Worm (Caenorhabditis elegans) whole organism, L1 larva: Measurements from ENCODE around the gene twk-46.

Experiments used
- C16A3.4 ChIP-seq: fragments of 150-350 bp; optimal IDR thresholded peaks from 2 replicates; lab custom pipeline; 2014; ENCODE audit warnings: missing biosample characterization, missing genetic modification characterization
- C34B4.2 ChIP-seq: sonication (generic microtip); optimal IDR thresholded peaks from 2 replicates; lab custom pipeline; 2017; ENCODE audit warnings: mild to moderate bottlenecking, missing genetic modification characterization, missing compliant biosample characterization
- Y116A8C.19 ChIP-seq: sonication (generic microtip); optimal IDR thresholded peaks from 2 replicates; lab custom pipeline; 2016; ENCODE audit warnings: missing compliant biosample characterization, missing genetic modification characterization, borderline replicate concordance
- aly-2 ChIP-seq: fragments of 150-350 bp; optimal IDR thresholded peaks from 2 replicates; lab custom pipeline; 2014; ENCODE audit warnings: missing biosample characterization, missing genetic modification characterization
- ama-1 ChIP-seq: fragments of 150-350 bp; optimal IDR thresholded peaks from 2 replicates; lab custom pipeline; 2014
- blmp-1 ChIP-seq: fragments of 150-350 bp; optimal IDR thresholded peaks from 2 replicates; lab custom pipeline; 2014; ENCODE audit warnings: missing biosample characterization, missing genetic modification characterization
- ceh-63 ChIP-seq: fragments of 200-800 bp; sonication (Bioruptor generic); optimal IDR thresholded peaks from 2 replicates; lab custom pipeline; 2018; ENCODE audit warnings: mild to moderate bottlenecking, missing genetic modification characterization, missing compliant biosample characterization
- ceh-8 ChIP-seq: fragments of 200-800 bp; sonication (Bioruptor generic); optimal IDR thresholded peaks from 2 replicates; lab custom pipeline; 2018; ENCODE audit warnings: mild to moderate bottlenecking, missing genetic modification characterization, moderate library complexity, missing compliant biosample characterization
- dpl-1 ChIP-seq, 3 experiments: fragments of 150-350 bp in 2 of 3; sonication (generic microtip) in 1 of 3; optimal IDR thresholded peaks; 2 replicates each; lab custom pipeline; 2014 to 2017; ENCODE audit warnings: missing biosample characterization in 3 of 3, missing genetic modification characterization in 3 of 3, missing genetic modification reagents in 3 of 3
- elt-2 ChIP-seq: sonication (generic microtip); optimal IDR thresholded peaks from 2 replicates; lab custom pipeline; 2016; ENCODE audit warnings: missing genetic modification characterization, mild to moderate bottlenecking, inconsistent platforms, missing compliant biosample characterization, missing genetic modification reagents
- fkh-10 ChIP-seq: sonication (generic microtip); optimal IDR thresholded peaks from 2 replicates; lab custom pipeline; 2017; ENCODE audit warnings: missing biosample characterization, missing genetic modification reagents, missing genetic modification characterization
- fos-1 ChIP-seq: fragments of 150-350 bp; optimal IDR thresholded peaks from 2 replicates; lab custom pipeline; 2014; ENCODE audit warnings: missing biosample characterization, missing genetic modification characterization
- irx-1 ChIP-seq: sonication (generic microtip); optimal IDR thresholded peaks from 2 replicates; lab custom pipeline; 2016; ENCODE audit warnings: missing genetic modification characterization, missing compliant biosample characterization
- isw-1 ChIP-seq: fragments of 200-800 bp; sonication (Bioruptor generic); IDR thresholded peaks from 2 replicates; pipeline ENCODE4 v1.3.6; 2022; ENCODE audit warnings: missing genetic modification characterization, missing compliant biosample characterization
- lin-13 ChIP-seq: fragments of 150-350 bp; optimal IDR thresholded peaks from 2 replicates; lab custom pipeline; 2014; ENCODE audit warnings: missing biosample characterization, missing genetic modification reagents, missing genetic modification characterization
- lin-14 ChIP-seq: fragments of 200-800 bp; sonication (Bioruptor generic); optimal IDR thresholded peaks from 2 replicates; lab custom pipeline; 2018; ENCODE audit warnings: mild to moderate bottlenecking, missing genetic modification characterization, moderate library complexity, missing compliant biosample characterization
- lin-15B ChIP-seq: fragments of 150-350 bp; sonication (generic microtip); optimal IDR thresholded peaks from 3 replicates; lab custom pipeline; 2014; ENCODE audit warnings: missing biosample characterization, missing genetic modification characterization
- lin-39 ChIP-seq: fragments of 150-350 bp; optimal IDR thresholded peaks from 2 replicates; lab custom pipeline; 2014; ENCODE audit warnings: missing biosample characterization, missing genetic modification reagents, missing genetic modification characterization
- lir-3 ChIP-seq: sonication (generic microtip); optimal IDR thresholded peaks from 2 replicates; lab custom pipeline; 2016; ENCODE audit warnings: mild to moderate bottlenecking, missing genetic modification characterization, moderate library complexity, missing compliant biosample characterization; ENCODE audit not compliant: poor library complexity
- lsy-2 ChIP-seq, 2 experiments: fragments of 150-350 bp; optimal IDR thresholded peaks; 2 replicates each; lab custom pipeline; 2014; ENCODE audit warnings: missing biosample characterization in 2 of 2, missing genetic modification characterization in 2 of 2
- mab-9 ChIP-seq: fragments of 200-800 bp; sonication (Bioruptor generic); IDR thresholded peaks from 2 replicates; pipeline ENCODE4 v1.3.6; 2022; ENCODE audit warnings: missing genetic modification reagents, missing genetic modification characterization, missing compliant biosample characterization
- mep-1 ChIP-seq: fragments of 150-350 bp; optimal IDR thresholded peaks from 2 replicates; lab custom pipeline; 2014; ENCODE audit warnings: missing biosample characterization, missing genetic modification characterization
- nhr-11 ChIP-seq: fragments of 150-350 bp; optimal IDR thresholded peaks from 2 replicates; lab custom pipeline; 2014; ENCODE audit warnings: missing biosample characterization, missing genetic modification characterization
- nhr-20 ChIP-seq: sonication (generic microtip); optimal IDR thresholded peaks from 2 replicates; lab custom pipeline; 2016; ENCODE audit warnings: mild to moderate bottlenecking, missing genetic modification characterization, missing compliant biosample characterization
- nhr-237 ChIP-seq: fragments of 150-350 bp; optimal IDR thresholded peaks from 2 replicates; lab custom pipeline; 2014; ENCODE audit warnings: missing biosample characterization, missing genetic modification characterization
- nhr-47 ChIP-seq: sonication (generic microtip); optimal IDR thresholded peaks from 2 replicates; lab custom pipeline; 2016; ENCODE audit warnings: mild to moderate bottlenecking, missing genetic modification characterization, moderate library complexity, missing compliant biosample characterization
- nhr-85 ChIP-seq: sonication (generic microtip); peaks from one replicate; lab custom pipeline; 2016; ENCODE audit warnings: missing genetic modification characterization, inconsistent platforms, missing compliant biosample characterization
- nhr-90 ChIP-seq: sonication (generic microtip); optimal IDR thresholded peaks from 2 replicates; lab custom pipeline; 2016; ENCODE audit warnings: mild to moderate bottlenecking, missing genetic modification characterization, missing compliant biosample characterization; ENCODE audit not compliant: poor library complexity
- pax-3 ChIP-seq: fragments of 200-800 bp; sonication (Bioruptor generic); optimal IDR thresholded peaks from 2 replicates; lab custom pipeline; 2018; ENCODE audit warnings: mild to moderate bottlenecking, missing genetic modification characterization, moderate library complexity, missing compliant biosample characterization
- snpc-4 ChIP-seq: fragments of 150-350 bp; optimal IDR thresholded peaks from 2 replicates; lab custom pipeline; 2014; ENCODE audit warnings: missing biosample characterization, missing genetic modification characterization
- snu-23 ChIP-seq: sonication (generic microtip); optimal IDR thresholded peaks from 2 replicates; lab custom pipeline; 2016; ENCODE audit warnings: missing genetic modification characterization, missing compliant biosample characterization
- sox-4 ChIP-seq: sonication (generic microtip); optimal IDR thresholded peaks from 2 replicates; lab custom pipeline; 2016; ENCODE audit warnings: missing genetic modification characterization, missing compliant biosample characterization
- sup-37 ChIP-seq: fragments of 200-800 bp; sonication (Bioruptor generic); optimal IDR thresholded peaks from 2 replicates; lab custom pipeline; 2018; ENCODE audit warnings: mild to moderate bottlenecking, missing genetic modification characterization, missing compliant biosample characterization
- swsn-7 ChIP-seq: sonication (generic microtip); optimal IDR thresholded peaks from 2 replicates; lab custom pipeline; 2016; ENCODE audit warnings: missing genetic modification characterization, missing compliant biosample characterization
- tbx-2 ChIP-seq: sonication (generic microtip); optimal IDR thresholded peaks from 2 replicates; lab custom pipeline; 2016; ENCODE audit warnings: missing genetic modification characterization, missing compliant biosample characterization
- tlp-1 ChIP-seq: fragments of 150-350 bp; optimal IDR thresholded peaks from 2 replicates; lab custom pipeline; 2014; ENCODE audit warnings: missing biosample characterization, missing genetic modification characterization
- unc-130 ChIP-seq: fragments of 150-350 bp; optimal IDR thresholded peaks from 2 replicates; lab custom pipeline; 2017; ENCODE audit warnings: missing biosample characterization, missing genetic modification characterization, inconsistent platforms
- unc-62 ChIP-seq: fragments of 150-350 bp; optimal IDR thresholded peaks from 2 replicates; lab custom pipeline; 2014; ENCODE audit warnings: missing biosample characterization, missing genetic modification reagents, missing genetic modification characterization
- unc-98 ChIP-seq: fragments of 200-800 bp; sonication (Bioruptor generic); IDR thresholded peaks from 2 replicates; pipeline ENCODE4 v1.3.6; 2022; ENCODE audit warnings: missing genetic modification characterization, missing compliant biosample characterization
- vab-15 ChIP-seq: sonication (generic microtip); optimal IDR thresholded peaks from 2 replicates; lab custom pipeline; 2017; ENCODE audit warnings: missing genotype, mild to moderate bottlenecking, missing genetic modification characterization, missing compliant biosample characterization
- xbp-1 ChIP-seq: sonication (generic microtip); optimal IDR thresholded peaks from 2 replicates; lab custom pipeline; 2016; ENCODE audit warnings: missing genetic modification characterization, missing compliant biosample characterization
- zag-1 ChIP-seq: fragments of 150-350 bp; optimal IDR thresholded peaks from 2 replicates; lab custom pipeline; 2014; ENCODE audit warnings: missing biosample characterization, missing genetic modification characterization
- ztf-11 ChIP-seq, 2 experiments: sonication (generic microtip); optimal IDR thresholded peaks; 2 replicates each; lab custom pipeline; 2016 to 2017; ENCODE audit warnings: missing genetic modification characterization in 2 of 2, missing biosample characterization in 1 of 2, missing compliant biosample characterization in 1 of 2
- ztf-4 ChIP-seq: fragments of 150-350 bp; optimal IDR thresholded peaks from 2 replicates; lab custom pipeline; 2014; ENCODE audit warnings: missing biosample characterization, missing genetic modification characterization

twk-46 gene

ce11 chrV:19063326-19063725, 3.4 kb downstream of the twk-46 start:
- TF ChIP-seq tlp-1, result no peak
- no peak for TF ChIP-seq sup-37 (GFP tag; lab: Kevin White, UChicago)
- TF ChIP-seq elt-2, result no peak
- no peak for TF ChIP-seq nhr-11
- no peak for TF ChIP-seq unc-130 (tag; lab: Kevin White, UChicago)
- no peak for TF ChIP-seq ztf-11 (tag; optimal IDR thresholded peaks at IDR 0.05; lab: Kevin White, UChicago)
- TF ChIP-seq aly-2, result no peak
- TF ChIP-seq ceh-63 (GFP tag; lab: Kevin White, UChicago), result no peak
- no peak for TF ChIP-seq nhr-85 (tag; lab: Kevin White, UChicago)
- no peak for TF ChIP-seq lin-39
- no peak for TF ChIP-seq nhr-20
- TF ChIP-seq lin-15B, result no peak
- TF ChIP-seq sox-4 (tag; lab: Kevin White, UChicago), result no peak
- TF ChIP-seq unc-98 (GFP tag; lab: Robert Waterston, UW), result no peak
- TF ChIP-seq Y116A8C.19, result no peak
- no peak for TF ChIP-seq C34B4.2
- no peak for TF ChIP-seq lin-13 (GFP tag; lab: Kevin White, UChicago)
- no peak for TF ChIP-seq C16A3.4 (tag; lab: Kevin White, UChicago)
- TF ChIP-seq, all 84 proteins: peak for 0

DNA sequence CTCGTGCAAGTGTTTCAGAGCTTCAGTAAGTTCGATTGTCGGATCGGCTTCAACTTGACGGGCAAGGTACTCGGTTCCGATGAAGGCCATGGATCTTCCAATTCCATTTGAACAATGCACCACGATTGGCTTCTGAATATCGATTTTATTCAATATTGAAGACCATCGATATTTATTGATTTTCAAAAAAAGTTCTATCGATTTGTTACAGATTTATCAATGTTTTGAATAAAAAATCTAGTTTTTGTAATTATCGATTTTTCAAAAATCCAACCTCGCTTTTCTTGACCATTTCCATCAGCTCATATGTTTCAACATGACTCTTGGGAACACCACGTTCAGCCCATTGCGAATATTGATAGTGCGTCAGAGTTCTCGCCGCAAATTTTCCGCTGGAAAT, 8.9 kb downstream of the twk-46 start:
- TF ChIP-seq lin-14 (GFP tag; lab: Kevin White, UChicago), result no peak
- no peak for TF ChIP-seq snpc-4 (tag; lab: Kevin White, UChicago)
- no peak for TF ChIP-seq nhr-11

DNA sequence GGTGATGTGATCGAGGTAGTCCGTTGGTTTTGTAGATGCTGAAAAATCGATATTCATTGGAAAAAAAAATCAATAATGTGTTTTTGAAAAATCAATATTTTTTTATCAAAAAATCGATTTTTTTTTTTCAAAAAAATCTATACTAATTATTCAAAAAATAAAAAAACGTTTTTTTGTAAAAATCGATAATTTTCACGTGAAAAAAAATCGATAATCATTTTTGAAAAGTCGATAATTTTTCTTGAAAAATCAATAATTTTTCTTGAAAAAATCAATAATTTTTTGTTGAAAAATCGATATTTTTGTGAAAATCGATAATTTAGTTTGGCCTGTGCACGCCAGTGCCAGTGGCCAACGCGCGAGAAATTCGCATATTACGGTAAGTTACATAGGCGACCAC, 13.2 kb downstream of the twk-46 start:
- TF ChIP-seq fkh-10 (GFP tag; lab: Kevin White, UChicago) (no peak), zag-1 (tag; lab: Kevin White, UChicago) (no peak), ama-1 (lab: Kevin White, UChicago) (no peak), tbx-2 (tag; lab: Kevin White, UChicago) (no peak), lsy-2 (tag; optimal IDR thresholded peaks at IDR 0.05; lab: Kevin White, UChicago) (no peak), elt-2 (no peak), tlp-1 (no peak), swsn-7 (tag; lab: Kevin White, UChicago) (no peak), fos-1 (no peak), xbp-1 (tag; lab: Kevin White, UChicago) (no peak)

DNA sequence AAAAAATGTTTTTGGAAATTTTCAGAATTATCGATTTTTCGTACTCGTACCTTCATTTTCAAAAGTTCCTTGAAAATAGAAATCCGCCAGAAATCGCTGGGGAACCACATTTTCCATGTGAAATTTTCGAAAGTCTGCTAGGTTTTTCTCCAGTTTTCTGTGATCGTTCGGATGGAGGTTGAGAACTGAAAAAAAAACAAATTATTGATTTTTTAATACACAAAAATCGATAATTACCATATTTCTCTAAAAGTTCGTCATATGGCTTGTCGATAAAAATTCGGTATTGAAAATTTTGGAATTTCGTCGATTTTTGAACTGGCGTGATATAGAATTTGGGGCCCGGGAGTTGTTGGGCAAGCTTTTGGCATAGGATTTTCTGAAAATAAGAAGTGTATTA, 16.9 kb downstream of the twk-46 start:
- TF ChIP-seq mab-9 (GFP tag; lab: Robert Waterston, UW), result no peak
- no peak for TF ChIP-seq sox-4 (tag; lab: Kevin White, UChicago)
- TF ChIP-seq dpl-1 (GFP tag; optimal IDR thresholded peaks at IDR 0.05; lab: Kevin White, UChicago), result no peak
- no peak for TF ChIP-seq irx-1 (tag; lab: Kevin White, UChicago)
- no peak for TF ChIP-seq nhr-90 (tag; lab: Kevin White, UChicago)

- no peak for TF ChIP-seq mep-1
- TF ChIP-seq isw-1 (GFP tag; lab: Robert Waterston, UW), result no peak
- peak; percentile 45 for TF ChIP-seq blmp-1 (tag; lab: Kevin White, UChicago)
- TF ChIP-seq Y116A8C.19, result no peak
- no peak for TF ChIP-seq ztf-4
- TF ChIP-seq, all 84 proteins: peak for 1
Measured at ce11 chrV:19082541-19082940, 22.6 kb downstream of the twk-46 start, which contains the start of gene nhr-95. TSS of gene nhr-95 (minus strand) at chrV:19082641.

ce11 chrV:19083789-19084188, 23.8 kb downstream of the twk-46 start:
- TF ChIP-seq vab-15 (tag; lab: Kevin White, UChicago) (no peak), irx-1 (tag; lab: Kevin White, UChicago) (no peak), unc-62 (GFP tag; lab: Kevin White, UChicago) (no peak), swsn-7 (tag; lab: Kevin White, UChicago) (no peak), nhr-237 (tag; lab: Kevin White, UChicago) (no peak), lsy-2 (tag; optimal IDR thresholded peaks at IDR 0.05; lab: Kevin White, UChicago) (no peak), lir-3 (tag; lab: Kevin White, UChicago) (no peak), snu-23 (GFP tag; lab: Kevin White, UChicago) (no peak), nhr-47 (tag; lab: Kevin White, UChicago) (no peak), C16A3.4 (tag; lab: Kevin White, UChicago) (no peak), ceh-8 (GFP tag; lab: Kevin White, UChicago) (no peak), pax-3 (no peak), nhr-20 (no peak)
